Fruit fly (Drosophila melanogaster) whole organism, wandering third instar larva: Measurements from ENCODE around the gene CG31960.

Experiments used
- Abd-B ChIP-seq: fragments of >200 bp; optimal IDR thresholded peaks from 2 replicates; lab custom pipeline; 2017; ENCODE audit warnings: missing biosample characterization, missing genetic modification characterization
- CG32264 ChIP-seq: fragments of 200-800 bp; sonication (Bioruptor generic); optimal IDR thresholded peaks from 2 replicates; lab custom pipeline; 2016; ENCODE audit warnings: missing biosample characterization, missing genetic modification characterization
- CG9705 ChIP-seq: fragments of 200-800 bp; sonication (Bioruptor generic); optimal IDR thresholded peaks from 2 replicates; lab custom pipeline; 2018; ENCODE audit warnings: missing biosample characterization, mild to moderate bottlenecking, missing genetic modification characterization
- CrebA ChIP-seq: fragments of 200-800 bp; sonication (Bioruptor generic); optimal IDR thresholded peaks from 2 replicates; lab custom pipeline; 2016; ENCODE audit warnings: missing biosample characterization, mild to moderate bottlenecking, missing genetic modification characterization, borderline replicate concordance
- Dfd ChIP-seq: fragments of >200 bp; optimal IDR thresholded peaks from 2 replicates; lab custom pipeline; 2017; ENCODE audit warnings: missing biosample characterization, missing genetic modification characterization
- Dif ChIP-seq: fragments of 200-275, 200-300 bp; sonication (Bioruptor generic); optimal IDR thresholded peaks from 2 replicates; lab custom pipeline; 2018; ENCODE audit warnings: missing biosample characterization, missing genetic modification characterization; ENCODE audit not compliant: partially characterized antibody
- GATAd ChIP-seq: sonication (Bioruptor generic); optimal IDR thresholded peaks from 2 replicates; lab custom pipeline; 2016; ENCODE audit warnings: missing biosample characterization, missing genetic modification characterization
- HLH106 ChIP-seq: fragments of 200-800 bp; optimal IDR thresholded peaks from 3 replicates; lab custom pipeline; 2019; ENCODE audit warnings: missing biosample characterization, mild to moderate bottlenecking, missing genetic modification characterization, moderate library complexity
- Hnf4 ChIP-seq: fragments of 200-800 bp; sonication (Bioruptor generic); optimal IDR thresholded peaks from 2 replicates; lab custom pipeline; 2016; ENCODE audit warnings: missing biosample characterization, mild to moderate bottlenecking, missing genetic modification characterization
- Hr78 ChIP-seq: fragments of >200 bp; optimal IDR thresholded peaks from 2 replicates; lab custom pipeline; 2017; ENCODE audit warnings: missing biosample characterization, missing genetic modification characterization
- Hr83 ChIP-seq: fragments of 200-300 bp; sonication (Bioruptor generic); optimal IDR thresholded peaks from 2 replicates; lab custom pipeline; 2016; ENCODE audit warnings: missing biosample characterization, mild to moderate bottlenecking, missing genetic modification characterization, moderate library complexity; ENCODE audit not compliant: poor library complexity, severe bottlenecking
- Jra ChIP-seq: sonication (Bioruptor generic); optimal IDR thresholded peaks from 2 replicates; lab custom pipeline; 2016; ENCODE audit warnings: missing biosample characterization, missing genetic modification characterization
- Mio ChIP-seq: sonication (Bioruptor generic); optimal IDR thresholded peaks from 2 replicates; lab custom pipeline; 2016; ENCODE audit warnings: missing biosample characterization, missing genetic modification characterization
- Myc ChIP-seq: fragments of >200 bp; optimal IDR thresholded peaks from 2 replicates; lab custom pipeline; 2017
- N ChIP-seq: fragments of >200 bp; optimal IDR thresholded peaks from 2 replicates; lab custom pipeline; 2018; ENCODE audit warnings: missing biosample characterization, missing external identifiers, missing genetic modification characterization
- Vsx2 ChIP-seq: fragments of 200-300, 225-300 bp; sonication (Bioruptor generic); optimal IDR thresholded peaks from 2 replicates; lab custom pipeline; 2018; ENCODE audit warnings: missing biosample characterization, missing genetic modification characterization; ENCODE audit not compliant: partially characterized antibody
- br ChIP-seq: fragments of 200-800 bp; sonication (Bioruptor generic); optimal IDR thresholded peaks from 2 replicates; lab custom pipeline; 2016; ENCODE audit warnings: missing biosample characterization, missing genetic modification characterization
- brk ChIP-seq: fragments of 200-800 bp; sonication (Bioruptor generic); optimal IDR thresholded peaks from 2 replicates; lab custom pipeline; 2016; ENCODE audit warnings: missing biosample characterization, mild to moderate bottlenecking, missing genetic modification characterization
- dl ChIP-seq, 2 experiments: fragments of 175-275, 200-275 bp in 1 of 2; fragments of 200-275 bp in 1 of 2; sonication (Bioruptor generic); optimal IDR thresholded peaks; lab custom pipeline; 2018; ENCODE audit warnings: mild to moderate bottlenecking in 2 of 2, missing biosample characterization in 2 of 2, missing genetic modification characterization in 2 of 2, moderate library complexity in 2 of 2; ENCODE audit not compliant: partially characterized antibody in 2 of 2, insufficient read depth in 1 of 2
- dmrt93B ChIP-seq: fragments of 200-800 bp; sonication (Bioruptor generic); optimal IDR thresholded peaks from 2 replicates; lab custom pipeline; 2018; ENCODE audit warnings: missing biosample characterization, mild to moderate bottlenecking, missing genetic modification characterization
- dsf ChIP-seq: sonication (Bioruptor generic); optimal IDR thresholded peaks from 2 replicates; lab custom pipeline; 2016; ENCODE audit warnings: missing biosample characterization, missing genetic modification characterization, borderline replicate concordance
- ey ChIP-seq: fragments of 200-800 bp; sonication (Bioruptor generic); optimal IDR thresholded peaks from 2 replicates; lab custom pipeline; 2016; ENCODE audit warnings: missing biosample characterization, missing genetic modification characterization
- foxo ChIP-seq, 2 experiments: fragments of 200-800 bp; sonication (Bioruptor generic); optimal IDR thresholded peaks; 2 replicates in 1 of 2; 3 replicates in 1 of 2; lab custom pipeline; 2016 to 2017; ENCODE audit warnings: missing biosample characterization in 2 of 2, missing genetic modification characterization in 2 of 2
- fru ChIP-seq: fragments of 200-800 bp; sonication (Bioruptor generic); optimal IDR thresholded peaks from 3 replicates; lab custom pipeline; 2016; ENCODE audit warnings: missing biosample characterization, mild to moderate bottlenecking, missing genetic modification characterization
- h ChIP-seq: fragments of 200-800 bp; sonication (Bioruptor generic); optimal IDR thresholded peaks from 3 replicates; lab custom pipeline; 2016; ENCODE audit warnings: missing biosample characterization, mild to moderate bottlenecking, missing genetic modification characterization
- jim ChIP-seq: fragments of 175-275, 200-325 bp; sonication (Bioruptor generic); optimal IDR thresholded peaks from 2 replicates; lab custom pipeline; 2016; ENCODE audit warnings: missing biosample characterization, mild to moderate bottlenecking, missing genetic modification characterization
- lola ChIP-seq: fragments of >200 bp; optimal IDR thresholded peaks from 2 replicates; lab custom pipeline; 2017; ENCODE audit warnings: missing biosample characterization, missing genetic modification characterization
- psq ChIP-seq: fragments of 200-800 bp; sonication (Bioruptor generic); optimal IDR thresholded peaks from 3 replicates; lab custom pipeline; 2017; ENCODE audit warnings: missing biosample characterization, mild to moderate bottlenecking, missing genetic modification characterization, moderate library complexity
- rgr ChIP-seq: fragments of 200-800 bp; sonication (Bioruptor generic); optimal IDR thresholded peaks from 3 replicates; lab custom pipeline; 2016; ENCODE audit warnings: missing biosample characterization, mild to moderate bottlenecking, missing genetic modification characterization
- sv ChIP-seq: fragments of 200-800 bp; sonication (Bioruptor generic); optimal IDR thresholded peaks from 3 replicates; lab custom pipeline; 2016; ENCODE audit warnings: missing biosample characterization, missing genetic modification characterization
- tai ChIP-seq: sonication (Bioruptor generic); optimal IDR thresholded peaks from 2 replicates; lab custom pipeline; 2016; ENCODE audit warnings: missing biosample characterization, missing genetic modification characterization
- usp ChIP-seq: fragments of >200 bp; optimal IDR thresholded peaks from 2 replicates; lab custom pipeline; 2017; ENCODE audit warnings: missing biosample characterization, missing genetic modification characterization
- woc ChIP-seq: sonication (Bioruptor generic); optimal IDR thresholded peaks from 2 replicates; lab custom pipeline; 2016; ENCODE audit warnings: missing biosample characterization, mild to moderate bottlenecking, missing genetic modification characterization

CG31960 gene

dm6 chr2L:3784268-3784997 is at the start of gene CG31960:
CG31960 (plus strand) TSS chr2L:3784947.
- TF ChIP-seq sv (no peak), CG32264 (GFP tag; lab: Kevin White, UChicago) (no peak), Hr78 (GFP tag; lab: Kevin White, UChicago) (no peak), ey (GFP tag; lab: Kevin White, UChicago) (no peak), Hr83 (no peak), h (GFP tag; lab: Kevin White, UChicago) (no peak), CG9705 (GFP tag; lab: Kevin White, UChicago) (no peak), Mio (GFP tag; lab: Kevin White, UChicago) (no peak), psq (no peak), Vsx2 (no peak), Abd-B (GFP tag; lab: Kevin White, UChicago) (no peak), usp (GFP tag; lab: Kevin White, UChicago) (no peak), jim (GFP tag; lab: Kevin White, UChicago) (no peak), N (GFP tag; lab: Kevin White, UChicago) (no peak), CrebA (GFP tag; lab: Kevin White, UChicago) (no peak), br (GFP tag; lab: Kevin White, UChicago) (no peak), tai (GFP tag; lab: Kevin White, UChicago) (no peak)

DNA sequence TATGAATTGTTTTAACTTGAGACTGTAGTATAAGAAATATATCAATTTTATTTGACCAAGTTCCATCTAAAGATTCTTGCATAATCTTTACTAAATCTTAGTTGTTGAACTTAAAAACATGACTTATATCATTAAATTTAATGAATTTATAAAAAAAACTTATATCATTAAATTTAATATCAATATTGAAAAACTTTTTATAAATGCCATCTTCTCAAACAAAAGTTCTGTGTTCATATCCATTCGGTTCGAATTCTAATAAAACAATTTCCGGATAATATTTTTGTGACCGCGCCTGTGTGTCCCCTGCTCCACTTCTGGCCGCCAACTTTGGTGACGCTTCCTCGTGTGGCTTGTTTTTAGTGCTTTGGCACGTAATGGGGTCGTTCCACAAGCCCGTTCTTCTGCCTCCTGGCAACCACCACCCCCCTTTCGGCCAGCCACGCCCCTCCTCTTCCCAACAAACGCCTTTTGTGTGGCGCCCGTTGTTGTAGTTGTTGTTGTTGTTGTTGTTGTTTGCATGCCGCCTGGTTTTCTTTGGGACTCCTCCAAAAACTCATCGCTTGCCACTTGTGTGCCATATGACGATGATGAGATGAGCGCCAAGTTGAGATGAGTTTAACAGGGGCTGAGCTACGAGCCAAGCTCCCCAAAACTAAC is 47.6 kb upstream of the CG31960 start:
- TF ChIP-seq CrebA (GFP tag; lab: Kevin White, UChicago) (no peak), br (GFP tag; lab: Kevin White, UChicago) (no peak), ey (GFP tag; lab: Kevin White, UChicago) (no peak), Hr78 (GFP tag; lab: Kevin White, UChicago) (no peak), foxo (GFP tag; optimal IDR thresholded peaks at IDR 0.05; lab: Kevin White, UChicago) (no peak), Myc (lab: Kevin White, UChicago) (no peak), Dif (GFP tag; lab: Kevin White, UChicago) (no peak), dsf (GFP tag; lab: Kevin White, UChicago) (no peak), dmrt93B (GFP tag; lab: Kevin White, UChicago) (no peak), HLH106 (no peak), dl (GFP tag; optimal IDR thresholded peaks at IDR 0.05; lab: Kevin White, UChicago; ENCODE audit: insufficient read depth in 1 of 2, partially characterized antibody in 2 of 2) (no peak), Hnf4 (no peak), brk (no peak)

DNA sequence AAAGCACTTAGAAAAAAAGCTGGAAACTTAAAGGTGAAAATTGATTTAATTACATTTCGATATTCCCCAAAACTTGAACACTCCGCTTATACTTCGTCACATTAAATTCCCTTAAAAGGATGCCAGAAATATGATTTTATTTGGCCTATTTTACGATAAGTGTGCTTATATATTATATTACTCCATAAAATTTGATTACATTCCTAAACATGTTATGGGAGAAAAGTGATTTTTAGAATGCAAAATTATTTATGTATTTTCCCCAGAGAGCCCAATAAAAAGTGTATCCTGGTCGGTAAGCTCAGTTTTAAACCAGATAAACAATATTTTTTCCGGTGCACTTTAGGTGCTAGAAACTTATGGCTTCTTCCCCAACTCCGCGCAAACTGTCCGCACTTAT is 47.1 kb upstream of the CG31960 start:
- no peak for TF ChIP-seq Abd-B (GFP tag; lab: Kevin White, UChicago)
- TF ChIP-seq CG9705 (GFP tag; lab: Kevin White, UChicago) = no peak
- TF ChIP-seq lola = no peak
- no peak for TF ChIP-seq tai (GFP tag; lab: Kevin White, UChicago)
- TF ChIP-seq fru (GFP tag; lab: Kevin White, UChicago) = no peak
- TF ChIP-seq rgr = no peak
- TF ChIP-seq Dfd = no peak
- TF ChIP-seq woc (GFP tag; lab: Kevin White, UChicago) = no peak
- no peak for TF ChIP-seq GATAd (GFP tag; lab: Kevin White, UChicago)

DNA sequence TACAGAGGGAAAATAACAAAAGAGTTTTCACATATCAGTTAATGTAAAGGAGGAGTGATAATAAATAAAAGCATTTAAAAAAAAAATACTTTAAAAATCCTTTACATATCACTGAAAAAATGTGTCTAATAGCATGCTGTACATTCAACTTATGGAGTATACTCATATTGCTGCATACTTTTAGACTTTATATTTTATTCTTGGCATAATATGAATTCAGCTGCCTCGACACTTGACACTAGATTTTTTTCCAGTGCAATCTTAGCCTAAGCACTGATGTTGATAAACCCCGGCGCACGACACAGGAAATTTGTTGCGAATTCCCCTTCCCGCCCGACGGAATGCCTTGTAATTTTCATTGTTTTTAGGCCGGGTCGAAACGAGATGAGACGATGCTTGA is 44.3 kb upstream of the CG31960 start:
- TF ChIP-seq lola (no peak), Jra (no peak), CG32264 (GFP tag; lab: Kevin White, UChicago) (no peak), Mio (GFP tag; lab: Kevin White, UChicago) (no peak), Dfd (no peak), h (GFP tag; lab: Kevin White, UChicago) (no peak), usp (GFP tag; lab: Kevin White, UChicago) (no peak), Vsx2 (no peak), Hr78 (GFP tag; lab: Kevin White, UChicago) (no peak), brk (no peak), HLH106 (no peak), dsf (GFP tag; lab: Kevin White, UChicago) (no peak), psq (no peak), dl (GFP tag; optimal IDR thresholded peaks at IDR 0.05; lab: Kevin White, UChicago; ENCODE audit: insufficient read depth in 1 of 2, partially characterized antibody in 2 of 2) (no peak), CrebA (GFP tag; lab: Kevin White, UChicago) (no peak), Hr83 (no peak)
